Worm (Caenorhabditis elegans) whole organism, L1 larva: ENCODE measurements around the gene srh-67.
"Not testable (repeated sequence)": the region's sequence is repeated elsewhere in the genome, so short reads cannot be mapped to it uniquely, and the experiment has no call there.

Experiments used
- C04F5.9 ChIP-seq: sonication (generic microtip); optimal IDR thresholded peaks from 2 replicates; lab custom pipeline; 2016; ENCODE audit warnings: missing genetic modification characterization, missing compliant biosample characterization
- C16A3.4 ChIP-seq: fragments of 150-350 bp; optimal IDR thresholded peaks from 2 replicates; lab custom pipeline; 2014; ENCODE audit warnings: missing biosample characterization, missing genetic modification characterization
- F16B12.6 ChIP-seq: fragments of 150-350 bp; optimal IDR thresholded peaks from 2 replicates; lab custom pipeline; 2014; ENCODE audit warnings: missing biosample characterization, missing genetic modification characterization
- aha-1 ChIP-seq: fragments of 150-350 bp; optimal IDR thresholded peaks from 2 replicates; lab custom pipeline; 2014; ENCODE audit warnings: missing biosample characterization, missing genetic modification characterization
- ama-1 ChIP-seq: fragments of 150-350 bp; optimal IDR thresholded peaks from 2 replicates; lab custom pipeline; 2014
- ceh-90 ChIP-seq: sonication (generic microtip); optimal IDR thresholded peaks from 2 replicates; lab custom pipeline; 2016; ENCODE audit warnings: missing genetic modification characterization, missing compliant biosample characterization
- ces-1 ChIP-seq: fragments of 150-350 bp; optimal IDR thresholded peaks from 2 replicates; lab custom pipeline; 2014; ENCODE audit warnings: missing biosample characterization, missing genetic modification reagents, missing genetic modification characterization
- efl-1 ChIP-seq, 4 experiments: fragments of 150-350 bp; optimal IDR thresholded peaks in 3 of 4; peaks in 1 of 4; 1 replicate in 1 of 4; 2 replicates in 3 of 4; lab custom pipeline; 2014; ENCODE audit warnings: missing biosample characterization in 2 of 4, missing genetic modification characterization in 2 of 4, missing genetic modification reagents in 2 of 4
- efl-3 ChIP-seq: fragments of 200-800 bp; sonication (Bioruptor generic); optimal IDR thresholded peaks from 2 replicates; lab custom pipeline; 2018; ENCODE audit warnings: mild to moderate bottlenecking, missing genetic modification characterization, missing compliant biosample characterization
- egl-13 ChIP-seq: sonication (generic microtip); optimal IDR thresholded peaks from 2 replicates; lab custom pipeline; 2016; ENCODE audit warnings: missing genotype, missing genetic modification reagents, missing genetic modification characterization, missing compliant biosample characterization
- elt-2 ChIP-seq: sonication (generic microtip); optimal IDR thresholded peaks from 2 replicates; lab custom pipeline; 2016; ENCODE audit warnings: missing genetic modification characterization, mild to moderate bottlenecking, inconsistent platforms, missing compliant biosample characterization, missing genetic modification reagents
- elt-3 ChIP-seq, 6 experiments: fragments of 150-350 bp in 1 of 6; sonication (generic microtip); optimal IDR thresholded peaks; 2 replicates each; lab custom pipeline; 2017 to 2018; ENCODE audit warnings: missing biosample characterization in 6 of 6, missing genetic modification characterization in 6 of 6, inconsistent platforms in 1 of 6
- ets-5 ChIP-seq: fragments of 200-800 bp; sonication (Bioruptor generic); IDR thresholded peaks from 2 replicates; pipeline ENCODE4 v1.3.6; 2022; ENCODE audit warnings: missing genetic modification characterization, missing compliant biosample characterization
- grh-1 ChIP-seq: fragments of 200-800 bp; sonication (Bioruptor generic); IDR thresholded peaks from 2 replicates; pipeline ENCODE4 v1.3.6; 2022; ENCODE audit warnings: missing genetic modification reagents, missing genetic modification characterization, missing compliant biosample characterization
- isw-1 ChIP-seq: fragments of 200-800 bp; sonication (Bioruptor generic); IDR thresholded peaks from 2 replicates; pipeline ENCODE4 v1.3.6; 2022; ENCODE audit warnings: missing genetic modification characterization, missing compliant biosample characterization
- jun-1 ChIP-seq: fragments of 150-350 bp; optimal IDR thresholded peaks from 2 replicates; lab custom pipeline; 2014; ENCODE audit warnings: missing biosample characterization, missing genetic modification reagents, missing genetic modification characterization
- lin-15B ChIP-seq: fragments of 150-350 bp; sonication (generic microtip); optimal IDR thresholded peaks from 3 replicates; lab custom pipeline; 2014; ENCODE audit warnings: missing biosample characterization, missing genetic modification characterization
- lin-35 ChIP-seq, 2 experiments: fragments of 150-350 bp; optimal IDR thresholded peaks; 2 replicates each; lab custom pipeline; 2014; ENCODE audit warnings: missing biosample characterization in 2 of 2, missing genetic modification characterization in 2 of 2, missing genetic modification reagents in 2 of 2
- nhr-19 ChIP-seq: fragments of 200-800 bp; sonication (Bioruptor generic); conservative IDR thresholded peaks from 2 replicates; pipeline ENCODE4 v1.3.6; 2022; ENCODE audit warnings: missing genetic modification characterization, missing compliant biosample characterization
- nhr-20 ChIP-seq: sonication (generic microtip); optimal IDR thresholded peaks from 2 replicates; lab custom pipeline; 2016; ENCODE audit warnings: mild to moderate bottlenecking, missing genetic modification characterization, missing compliant biosample characterization
- nhr-47 ChIP-seq: sonication (generic microtip); optimal IDR thresholded peaks from 2 replicates; lab custom pipeline; 2016; ENCODE audit warnings: mild to moderate bottlenecking, missing genetic modification characterization, moderate library complexity, missing compliant biosample characterization
- nhr-71 ChIP-seq: sonication (generic microtip); optimal IDR thresholded peaks from 2 replicates; lab custom pipeline; 2016; ENCODE audit warnings: mild to moderate bottlenecking, missing genetic modification characterization, moderate library complexity, missing compliant biosample characterization
- nhr-77 ChIP-seq: fragments of 150-350 bp; optimal IDR thresholded peaks from 2 replicates; lab custom pipeline; 2014; ENCODE audit warnings: missing biosample characterization, missing genetic modification characterization
- nhr-84 ChIP-seq: sonication (generic microtip); optimal IDR thresholded peaks from 2 replicates; lab custom pipeline; 2017; ENCODE audit warnings: missing biosample characterization, missing genetic modification characterization
- nhr-90 ChIP-seq: sonication (generic microtip); optimal IDR thresholded peaks from 2 replicates; lab custom pipeline; 2016; ENCODE audit warnings: mild to moderate bottlenecking, missing genetic modification characterization, missing compliant biosample characterization; ENCODE audit not compliant: poor library complexity
- snpc-4 ChIP-seq: fragments of 150-350 bp; optimal IDR thresholded peaks from 2 replicates; lab custom pipeline; 2014; ENCODE audit warnings: missing biosample characterization, missing genetic modification characterization
- snu-23 ChIP-seq: sonication (generic microtip); optimal IDR thresholded peaks from 2 replicates; lab custom pipeline; 2016; ENCODE audit warnings: missing genetic modification characterization, missing compliant biosample characterization
- sptf-1 ChIP-seq: fragments of 150-350 bp; optimal IDR thresholded peaks from 2 replicates; lab custom pipeline; 2014; ENCODE audit warnings: missing biosample characterization, missing genetic modification characterization
- sup-37 ChIP-seq: fragments of 200-800 bp; sonication (Bioruptor generic); optimal IDR thresholded peaks from 2 replicates; lab custom pipeline; 2018; ENCODE audit warnings: mild to moderate bottlenecking, missing genetic modification characterization, missing compliant biosample characterization
- swsn-7 ChIP-seq: sonication (generic microtip); optimal IDR thresholded peaks from 2 replicates; lab custom pipeline; 2016; ENCODE audit warnings: missing genetic modification characterization, missing compliant biosample characterization
- unc-30 ChIP-seq: sonication (generic microtip); optimal IDR thresholded peaks from 2 replicates; lab custom pipeline; 2017; ENCODE audit warnings: missing biosample characterization, missing genetic modification characterization
- vab-15 ChIP-seq: sonication (generic microtip); optimal IDR thresholded peaks from 2 replicates; lab custom pipeline; 2017; ENCODE audit warnings: missing genotype, mild to moderate bottlenecking, missing genetic modification characterization, missing compliant biosample characterization

srh-67 gene

ce11 chrII:12536203-12536602 lies 27.5 kb downstream of the srh-67 start, which contains the start of gene F49C5.3:
TSS of gene F49C5.3 (plus strand) at chrII:12536503.
- not testable (repeated sequence) for TF ChIP-seq nhr-84; elt-3 (tag; optimal IDR thresholded peaks at IDR 0.05; lab: Kevin White, UChicago); ama-1

- TF ChIP-seq snpc-4 (tag; lab: Kevin White, UChicago) (no peak), F16B12.6 (tag; lab: Kevin White, UChicago) (no peak), snu-23 (GFP tag; lab: Kevin White, UChicago) (no peak), ceh-90 (tag; lab: Kevin White, UChicago) (no peak), ces-1 (GFP tag; lab: Kevin White, UChicago) (no peak), nhr-77 (tag; lab: Kevin White, UChicago) (no peak)
These were observed 30.6 kb downstream of the srh-67 start for ce11 chrII:12539395-12539794.

ce11 chrII:12541670-12542080 lies 32.9 kb downstream of the srh-67 start:
- peak; percentile 31 for TF ChIP-seq nhr-71 (tag; lab: Kevin White, UChicago)
- peak; percentile 24 for TF ChIP-seq elt-2 (tag; lab: Kevin White, UChicago)
- TF ChIP-seq snu-23 (GFP tag; lab: Kevin White, UChicago): peak; percentile 18
- TF ChIP-seq nhr-47: peak; percentile 15
- peak; percentile 68 for TF ChIP-seq nhr-90
- 0 out of 2 replicates have a peak, but pooled peaks have one; percentile 11 for TF ChIP-seq nhr-19 (GFP tag; lab: Robert Waterston, UW)
- peak in 1 of 2 experiments; percentile 31 for TF ChIP-seq lin-35 (GFP tag; optimal IDR thresholded peaks at IDR 0.05; lab: Kevin White, UChicago)
- peak; percentile 7 for TF ChIP-seq C16A3.4
- TF ChIP-seq efl-1 (optimal IDR thresholded peaks at IDR 0.05; lab: Kevin White, UChicago): peak in 1 of 2 experiments; percentile 2
- peak in 1 of 2 experiments; percentile 82 for TF ChIP-seq efl-1 (GFP tag; optimal IDR thresholded peaks at IDR 0.05 in 1 of 2; lab: Kevin White, UChicago)

- TF ChIP-seq elt-2 (tag; lab: Kevin White, UChicago) (peak; percentile 56), sptf-1 (tag; lab: Kevin White, UChicago) (no peak)
These were observed 33.8 kb downstream of the srh-67 start for ce11 chrII:12542594-12542997.

- no peak for TF ChIP-seq C16A3.4
- TF ChIP-seq lin-15B (tag; lab: Kevin White, UChicago): no peak
These were observed 35.8 kb downstream of the srh-67 start, which contains the start of gene F49C5.9 for ce11 chrII:12544533-12544932. TSS of gene F49C5.9 (minus strand) at chrII:12544633.

ce11 chrII:12546413-12546812 lies 37.7 kb downstream of the srh-67 start, which contains the start of the genes F49C5.5 and F49C5.10:
TSS of gene F49C5.5 (minus strand) at chrII:12546513.
TSS of gene F49C5.10 (plus strand) at chrII:12546756.
- TF ChIP-seq sup-37 (GFP tag; lab: Kevin White, UChicago) (no peak), jun-1 (tag; lab: Kevin White, UChicago) (no peak), aha-1 (tag; lab: Kevin White, UChicago) (no peak), C04F5.9 (tag; lab: Kevin White, UChicago) (no peak), ets-5 (GFP tag; lab: Robert Waterston, UW) (no peak), efl-3 (GFP tag; lab: Kevin White, UChicago) (no peak), unc-30 (no peak), nhr-77 (tag; lab: Kevin White, UChicago) (no peak), egl-13 (tag; lab: Kevin White, UChicago) (no peak), isw-1 (GFP tag; lab: Robert Waterston, UW) (no peak), grh-1 (GFP tag; lab: Robert Waterston, UW) (no peak)

- TF ChIP-seq swsn-7 (tag; lab: Kevin White, UChicago) (no peak), nhr-20 (tag; lab: Kevin White, UChicago) (no peak), vab-15 (tag; lab: Kevin White, UChicago) (no peak), ces-1 (GFP tag; lab: Kevin White, UChicago) (no peak)
These were observed 38.8 kb downstream of the srh-67 start, which contains the start of gene F49C5.16 for ce11 chrII:12547547-12547946. TSS of gene F49C5.16 (plus strand) at chrII:12547847.
